Worm (Caenorhabditis elegans): ENCODE data around the gene C03G6.6.

DNA sequence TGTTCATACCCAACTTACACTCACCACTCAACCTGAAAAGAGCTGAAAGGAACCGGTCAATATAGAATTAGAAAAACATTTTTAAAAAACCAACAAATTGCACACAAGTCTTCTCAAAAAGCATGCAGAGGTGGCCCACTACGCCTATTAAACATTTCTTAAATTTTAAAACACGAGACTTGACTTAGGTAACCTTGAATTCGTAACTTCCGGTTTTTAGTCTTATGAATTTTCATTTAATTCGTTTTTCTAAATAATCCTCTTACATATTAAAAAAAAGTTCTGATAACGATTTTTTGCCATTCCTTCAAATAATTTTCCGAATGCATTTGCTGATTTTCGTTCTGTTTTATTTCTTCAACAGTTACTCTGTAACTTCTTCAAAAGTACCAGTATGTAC, 29.1 kb upstream of the C03G6.6 start, which contains the start of gene clec-7:
- TF ChIP-seq aly-1 (tag; optimal IDR thresholded peaks at IDR 0.05) (no peak), tra-4 (tag; optimal IDR thresholded peaks at IDR 0.05) (no peak), pes-1 (GFP tag; IDR thresholded peaks at IDR 0.05) (no peak), ama-1 (optimal IDR thresholded peaks at IDR 0.05) (no peak)
